Fruit fly (Drosophila melanogaster): Measurements from ENCODE around the gene Osi2.

- no peak for TF ChIP-seq CG11294 (GFP tag; IDR thresholded peaks at IDR 0.05)
- no peak for TF ChIP-seq CG8119 (GFP tag; IDR thresholded peaks at IDR 0.05)
- no peak for TF ChIP-seq CG9139 (GFP tag; optimal IDR thresholded peaks at IDR 0.05)
- no peak for TF ChIP-seq lz (GFP tag; optimal IDR thresholded peaks at IDR 0.05)
- no peak for TF ChIP-seq Eip93F (GFP tag; optimal IDR thresholded peaks at IDR 0.05)
- no peak for TF ChIP-seq CG1621 (tag; optimal IDR thresholded peaks at IDR 0.05)
- no peak for TF ChIP-seq Ets96B (tag; optimal IDR thresholded peaks at IDR 0.05)
- TF ChIP-seq OdsH (GFP tag; optimal IDR thresholded peaks at IDR 0.05), result no peak
- no peak for TF ChIP-seq CG15336 (GFP tag; IDR thresholded peaks at IDR 0.05)
- TF ChIP-seq CG3919 (GFP tag; optimal IDR thresholded peaks at IDR 0.05), result no peak
- no peak for TF ChIP-seq vri (GFP tag; optimal IDR thresholded peaks at IDR 0.05)
- no peak for TF ChIP-seq CG3032 (tag; optimal IDR thresholded peaks at IDR 0.05)
- TF ChIP-seq Sox15 (GFP tag; optimal IDR thresholded peaks at IDR 0.05), result no peak
- no peak for TF ChIP-seq CG6854 (GFP tag; optimal IDR thresholded peaks at IDR 0.05)
Observed at dm6 chr3R:6231391-6231790, 22.2 kb downstream of the Osi2 start.

All from whole organism, prepupa.